Fruit fly (Drosophila melanogaster): ENCODE measurements around the gene RtGEF.

dm6 chr2L:20314693-20315268 is 35.5 kb upstream of the RtGEF start:
- TF ChIP-seq tio (GFP tag; optimal IDR thresholded peaks at IDR 0.05) = no peak
- TF ChIP-seq tup (GFP tag; optimal IDR thresholded peaks at IDR 0.05) = no peak
- no peak for TF ChIP-seq CG30020 (tag; optimal IDR thresholded peaks at IDR 0.05)
